In genomic region chrX:3725047-3725446, dm6 we compare ENCODE assay signal across 2 fruit fly cellular contexts.
TF ChIP-seq lines count a peak whose summit lies in the region.

No protein-coding gene starts in this region.

TF ChIP-seq in whole organism, adult, 20 proteins besides CTCF, POLR2A, EP300 and RAD21:
- no peak for TF ChIP-seq CG12768 (GFP tag; optimal IDR thresholded peaks at IDR 0.05; lab: Kevin White, UChicago)
- TF ChIP-seq kay (GFP tag; lab: Kevin White, UChicago; ENCODE audit: borderline replicate concordance), result peak; percentile 47
TF ChIP-seq in whole organism, adult: peak in this region for 1.

TF ChIP-seq in whole organism, pupa, 21 proteins besides CTCF, POLR2A, EP300 and RAD21:
- no peak for TF ChIP-seq CG13204 (GFP tag; optimal IDR thresholded peaks at IDR 0.05; lab: Kevin White, UChicago)
- TF ChIP-seq EcR (GFP tag; optimal IDR thresholded peaks at IDR 0.05; lab: Kevin White, UChicago), result peak; percentile 51
- TF ChIP-seq CG4496 (GFP tag; IDR thresholded peaks at IDR 0.05; lab: Robert Waterston, UW), result 0 out of 3 replicates have a peak, but pooled peaks have one; percentile 43
- no peak for TF ChIP-seq CG8159 (tag; optimal IDR thresholded peaks at IDR 0.05; lab: Kevin White, UChicago)
- no peak for TF ChIP-seq D1 (tag; optimal IDR thresholded peaks at IDR 0.05; lab: Kevin White, UChicago)
- no peak for TF ChIP-seq Ets98B (GFP tag; IDR thresholded peaks at IDR 0.05; lab: Robert Waterston, UW)
- no peak for TF ChIP-seq CG32121 (GFP tag; IDR thresholded peaks at IDR 0.05; lab: Robert Waterston, UW)
- TF ChIP-seq Pif1A (GFP tag; optimal IDR thresholded peaks at IDR 0.05; lab: Kevin White, UChicago), result no peak
